Fruit fly (Drosophila melanogaster) whole organism, prepupa: ENCODE results near the gene Grip71.

Experiments
- Blimp-1 ChIP-seq: fragments of 200-800 bp; sonication (Bioruptor generic); optimal IDR thresholded peaks from 3 replicates; lab custom pipeline; 2017; ENCODE audit warnings: missing biosample characterization, missing genetic modification characterization, mild to moderate bottlenecking, moderate library complexity, missing genetic modification reagents
- CG10631 ChIP-seq: fragments of 200-800 bp; sonication (Bioruptor generic); optimal IDR thresholded peaks from 2 replicates; lab custom pipeline; 2016; ENCODE audit warnings: missing biosample characterization, missing genetic modification characterization
- CG11294 ChIP-seq: fragments of 200-800 bp; sonication (Bioruptor generic); IDR thresholded peaks from 2 replicates; pipeline ENCODE4 v1.3.6; 2022; ENCODE audit warnings: missing biosample characterization, missing genetic modification characterization
- CG11902 ChIP-seq: fragments of 200-800 bp; sonication (Bioruptor generic); optimal IDR thresholded peaks from 3 replicates; lab custom pipeline; 2016; ENCODE audit warnings: missing biosample characterization, missing genetic modification characterization
- CG1621 ChIP-seq: fragments of 200-800 bp; sonication (Bioruptor generic); optimal IDR thresholded peaks from 3 replicates; lab custom pipeline; 2018; ENCODE audit warnings: missing biosample characterization, mild to moderate bottlenecking, missing genetic modification characterization
- CG16779 ChIP-seq: fragments of 200-800 bp; sonication (Bioruptor generic); optimal IDR thresholded peaks from 3 replicates; lab custom pipeline; 2017; ENCODE audit warnings: missing biosample characterization, mild to moderate bottlenecking, missing genetic modification characterization
- CG3032 ChIP-seq: fragments of 200-800 bp; optimal IDR thresholded peaks from 2 replicates; lab custom pipeline; 2019; ENCODE audit warnings: missing biosample characterization, mild to moderate bottlenecking, missing genetic modification characterization, moderate library complexity
- CG31627 ChIP-seq: fragments of 200-800 bp; sonication (Bioruptor generic); optimal IDR thresholded peaks from 3 replicates; lab custom pipeline; 2016; ENCODE audit warnings: missing biosample characterization, missing genetic modification characterization
- CG32006 ChIP-seq: fragments of 200-800 bp; sonication (Bioruptor generic); optimal IDR thresholded peaks from 3 replicates; lab custom pipeline; 2017; ENCODE audit warnings: missing biosample characterization, mild to moderate bottlenecking, missing genetic modification characterization
- CG34406 ChIP-seq: fragments of 200-800 bp; sonication (Bioruptor generic); optimal IDR thresholded peaks from 3 replicates; lab custom pipeline; 2016; ENCODE audit warnings: missing biosample characterization, missing genetic modification characterization
- CG3919 ChIP-seq: fragments of 200-800 bp; sonication (Bioruptor generic); optimal IDR thresholded peaks from 3 replicates; lab custom pipeline; 2016; ENCODE audit warnings: missing biosample characterization, missing genetic modification characterization
- CG4318 ChIP-seq: fragments of 200-800 bp; sonication (Bioruptor generic); optimal IDR thresholded peaks from 3 replicates; lab custom pipeline; 2017; ENCODE audit warnings: missing biosample characterization, mild to moderate bottlenecking, missing genetic modification characterization
- CG6163 ChIP-seq: fragments of 200-800 bp; sonication (Bioruptor generic); IDR thresholded peaks from 3 replicates; pipeline ENCODE4 v1.3.6; 2022; ENCODE audit warnings: missing biosample characterization, missing genetic modification characterization
- CG6276 ChIP-seq: fragments of 200-800 bp; sonication (Bioruptor generic); optimal IDR thresholded peaks from 2 replicates; lab custom pipeline; 2017; ENCODE audit warnings: missing biosample characterization, mild to moderate bottlenecking, missing genetic modification characterization
- CG6792 ChIP-seq: fragments of 200-800 bp; sonication (Bioruptor generic); optimal IDR thresholded peaks from 3 replicates; lab custom pipeline; 2016; ENCODE audit warnings: missing biosample characterization, missing genetic modification characterization
- CG6854 ChIP-seq: fragments of 200-800 bp; sonication (Bioruptor generic); optimal IDR thresholded peaks from 2 replicates; lab custom pipeline; 2017; ENCODE audit warnings: missing biosample characterization, mild to moderate bottlenecking, missing genetic modification characterization
- CG7368 ChIP-seq: fragments of 200-800 bp; sonication (Bioruptor generic); optimal IDR thresholded peaks from 3 replicates; lab custom pipeline; 2016; ENCODE audit warnings: missing biosample characterization, missing genetic modification characterization
- CG8119 ChIP-seq: fragments of 200-800 bp; sonication (Bioruptor generic); IDR thresholded peaks from 3 replicates; pipeline ENCODE4 v1.3.6; 2022; ENCODE audit warnings: missing biosample characterization, missing genetic modification characterization
- CG8319 ChIP-seq: fragments of 200-800 bp; sonication (Bioruptor generic); optimal IDR thresholded peaks from 3 replicates; lab custom pipeline; 2016; ENCODE audit warnings: missing biosample characterization, missing genetic modification characterization
- Eip75B ChIP-seq: fragments of 200-800 bp; sonication (Bioruptor generic); optimal IDR thresholded peaks from 3 replicates; lab custom pipeline; 2016; ENCODE audit warnings: missing biosample characterization, missing genetic modification characterization
- Eip93F ChIP-seq: fragments of 200-800 bp; sonication (Bioruptor generic); optimal IDR thresholded peaks from 2 replicates; lab custom pipeline; 2016; ENCODE audit warnings: missing biosample characterization, mild to moderate bottlenecking, missing genetic modification characterization
- Ets21C ChIP-seq: fragments of 200-800 bp; sonication (Bioruptor generic); optimal IDR thresholded peaks from 3 replicates; lab custom pipeline; 2016; ENCODE audit warnings: missing biosample characterization, missing genetic modification characterization
- Ets96B ChIP-seq: fragments of 200-800 bp; optimal IDR thresholded peaks from 2 replicates; lab custom pipeline; 2019; ENCODE audit warnings: missing biosample characterization, mild to moderate bottlenecking, missing genetic modification characterization, moderate library complexity
- Hr38 ChIP-seq: sonication (Bioruptor generic); optimal IDR thresholded peaks from 2 replicates; lab custom pipeline; 2016; ENCODE audit warnings: missing biosample characterization, missing genetic modification characterization
- Hr39 ChIP-seq: fragments of 200-800 bp; sonication (Bioruptor generic); optimal IDR thresholded peaks from 2 replicates; lab custom pipeline; 2016; ENCODE audit warnings: missing biosample characterization, missing genetic modification characterization
- Hr4 ChIP-seq: fragments of 200-800 bp; sonication (Bioruptor generic); optimal IDR thresholded peaks from 3 replicates; lab custom pipeline; 2016; ENCODE audit warnings: missing biosample characterization, missing genetic modification characterization
- Lpt ChIP-seq: fragments of 200-800 bp; sonication (Bioruptor generic); optimal IDR thresholded peaks from 3 replicates; lab custom pipeline; 2016; ENCODE audit warnings: missing biosample characterization, missing genetic modification characterization
- Met ChIP-seq: fragments of 200-800 bp; sonication (Bioruptor generic); optimal IDR thresholded peaks from 3 replicates; lab custom pipeline; 2016; ENCODE audit warnings: missing biosample characterization, missing genetic modification characterization
- OdsH ChIP-seq: fragments of 200-800 bp; sonication (Bioruptor generic); optimal IDR thresholded peaks from 3 replicates; lab custom pipeline; 2016; ENCODE audit warnings: missing biosample characterization, missing genetic modification characterization
- Smox ChIP-seq: fragments of 200-800 bp; sonication (Bioruptor generic); optimal IDR thresholded peaks from 3 replicates; lab custom pipeline; 2016; ENCODE audit warnings: missing biosample characterization, missing genetic modification characterization
- Sox14 ChIP-seq: fragments of 200-800 bp; sonication (Bioruptor generic); optimal IDR thresholded peaks from 3 replicates; lab custom pipeline; 2016; ENCODE audit warnings: missing biosample characterization, missing genetic modification characterization
- Sox15 ChIP-seq: fragments of 200-800 bp; sonication (Bioruptor generic); optimal IDR thresholded peaks from 3 replicates; lab custom pipeline; 2016; ENCODE audit warnings: missing biosample characterization, missing genetic modification characterization
- achi ChIP-seq: fragments of 200-800 bp; sonication (Bioruptor generic); optimal IDR thresholded peaks from 3 replicates; lab custom pipeline; 2016; ENCODE audit warnings: missing biosample characterization, missing genetic modification characterization
- acj6 ChIP-seq: fragments of 200-800 bp; sonication (Bioruptor generic); optimal IDR thresholded peaks from 3 replicates; lab custom pipeline; 2016; ENCODE audit warnings: missing biosample characterization, missing genetic modification characterization
- cyc ChIP-seq: fragments of 200-800 bp; sonication (Bioruptor generic); optimal IDR thresholded peaks from 3 replicates; lab custom pipeline; 2016; ENCODE audit warnings: missing biosample characterization, missing genetic modification characterization
- dac ChIP-seq: fragments of 200-800 bp; sonication (Bioruptor generic); optimal IDR thresholded peaks from 2 replicates; lab custom pipeline; 2017; ENCODE audit warnings: missing biosample characterization, mild to moderate bottlenecking, missing genetic modification characterization
- eg ChIP-seq: fragments of 200-800 bp; sonication (Bioruptor generic); IDR thresholded peaks from 3 replicates; pipeline ENCODE4 v1.3.6; 2022; ENCODE audit warnings: missing biosample characterization, missing genetic modification characterization
- esn ChIP-seq: fragments of 200-800 bp; sonication (Bioruptor generic); optimal IDR thresholded peaks from 2 replicates; lab custom pipeline; 2016; ENCODE audit warnings: missing biosample characterization, mild to moderate bottlenecking, missing genetic modification characterization, moderate library complexity
- fd59A ChIP-seq: fragments of 200-800 bp; sonication (Bioruptor generic); optimal IDR thresholded peaks from 2 replicates; lab custom pipeline; 2017; ENCODE audit warnings: missing biosample characterization, mild to moderate bottlenecking, missing genetic modification characterization, missing genetic modification reagents
- fd85E ChIP-seq: fragments of 200-800 bp; sonication (Bioruptor generic); optimal IDR thresholded peaks from 3 replicates; lab custom pipeline; 2016; ENCODE audit warnings: missing biosample characterization, missing genetic modification characterization
- fkh ChIP-seq: fragments of 200-800 bp; sonication (Bioruptor generic); optimal IDR thresholded peaks from 3 replicates; lab custom pipeline; 2017; ENCODE audit warnings: missing biosample characterization, mild to moderate bottlenecking, missing genetic modification characterization, moderate library complexity
- lz ChIP-seq: fragments of 200-800 bp; sonication (Bioruptor generic); optimal IDR thresholded peaks from 3 replicates; lab custom pipeline; 2016; ENCODE audit warnings: missing biosample characterization, missing genetic modification characterization
- net ChIP-seq: fragments of 200-800 bp; sonication (Bioruptor generic); optimal IDR thresholded peaks from 3 replicates; lab custom pipeline; 2016; ENCODE audit warnings: missing biosample characterization, missing genetic modification characterization
- pdm3 ChIP-seq: fragments of 200-800 bp; sonication (Bioruptor generic); optimal IDR thresholded peaks from 3 replicates; lab custom pipeline; 2016; ENCODE audit warnings: missing biosample characterization, missing genetic modification characterization
- salr ChIP-seq, 2 experiments: fragments of 200-800 bp; sonication (Bioruptor generic); optimal IDR thresholded peaks; 3 replicates each; lab custom pipeline; 2016 to 2018; ENCODE audit warnings: missing biosample characterization in 2 of 2, missing genetic modification characterization in 2 of 2, mild to moderate bottlenecking in 1 of 2
- spab ChIP-seq: fragments of 200-800 bp; sonication (Bioruptor generic); optimal IDR thresholded peaks from 2 replicates; lab custom pipeline; 2017; ENCODE audit warnings: missing biosample characterization, mild to moderate bottlenecking, missing genetic modification characterization, missing genetic modification reagents
- ss ChIP-seq, 2 experiments: fragments of 200-800 bp; sonication (Bioruptor generic); optimal IDR thresholded peaks; 2 replicates in 1 of 2; 3 replicates in 1 of 2; lab custom pipeline; 2017 to 2018; ENCODE audit warnings: mild to moderate bottlenecking in 2 of 2, missing biosample characterization in 2 of 2, missing genetic modification characterization in 2 of 2, moderate library complexity in 1 of 2
- topi ChIP-seq: fragments of 200-800 bp; sonication (Bioruptor generic); optimal IDR thresholded peaks from 3 replicates; lab custom pipeline; 2016; ENCODE audit warnings: missing biosample characterization, missing genetic modification characterization

Gene Grip71

dm6 chr2L:18708239-18708891 lies at the start of gene Grip71, which contains the start of gene Faf2 (continued):
- peak; percentile 90 for TF ChIP-seq OdsH
- peak; percentile 79 for TF ChIP-seq topi (GFP tag; lab: Kevin White, UChicago)
- TF ChIP-seq CG11294 (GFP tag; lab: Robert Waterston, UW): peak; percentile 90
- TF ChIP-seq CG3032 (tag; lab: Kevin White, UChicago): peak; percentile 90
- peak; percentile 87 for TF ChIP-seq cyc
- TF ChIP-seq CG6792 (GFP tag; lab: Kevin White, UChicago): peak; percentile 62
- TF ChIP-seq Hr39: peak; percentile 91
- peak; percentile 48 for TF ChIP-seq spab (GFP tag; lab: Kevin White, UChicago)
- TF ChIP-seq CG7368 (GFP tag; lab: Kevin White, UChicago): peak; percentile 28

- no peak for TF ChIP-seq Eip75B
- TF ChIP-seq spab (GFP tag; lab: Kevin White, UChicago): no peak
- TF ChIP-seq fd85E: no peak
- no peak for TF ChIP-seq Ets21C
- TF ChIP-seq CG11902 (GFP tag; lab: Kevin White, UChicago): no peak
- no peak for TF ChIP-seq CG6854
- TF ChIP-seq Hr39: no peak
- no peak for TF ChIP-seq CG3032 (tag; lab: Kevin White, UChicago)
- peak; percentile 56 for TF ChIP-seq Hr4 (GFP tag; lab: Kevin White, UChicago)
- no peak for TF ChIP-seq dac (GFP tag; lab: Kevin White, UChicago)
- TF ChIP-seq CG8119 (GFP tag; lab: Robert Waterston, UW): 0 out of 3 replicates have a peak, but pooled peaks have one; percentile 20
- TF ChIP-seq Eip93F: no peak
- no peak for TF ChIP-seq Blimp-1 (GFP tag; lab: Kevin White, UChicago)
- TF ChIP-seq CG8319: no peak
- peak; percentile 15 for TF ChIP-seq CG4318 (GFP tag; lab: Kevin White, UChicago)
- peak; percentile 44 for TF ChIP-seq CG32006 (GFP tag; lab: Kevin White, UChicago)
- TF ChIP-seq fkh: no peak
- no peak for TF ChIP-seq CG7368 (GFP tag; lab: Kevin White, UChicago)
- TF ChIP-seq CG16779 (tag; lab: Kevin White, UChicago): no peak
- peak; percentile 57 for TF ChIP-seq eg (GFP tag; lab: Robert Waterston, UW)
- TF ChIP-seq pdm3 (GFP tag; lab: Kevin White, UChicago): peak; percentile 22
- peak; percentile 14 for TF ChIP-seq topi (GFP tag; lab: Kevin White, UChicago)
- no peak for TF ChIP-seq achi (GFP tag; lab: Kevin White, UChicago)
- TF ChIP-seq esn (GFP tag; lab: Kevin White, UChicago): peak; percentile 39
- no peak for TF ChIP-seq ss (GFP tag; optimal IDR thresholded peaks at IDR 0.05; lab: Kevin White, UChicago)
- TF ChIP-seq acj6 (GFP tag; lab: Kevin White, UChicago): peak; percentile 7
- no peak for TF ChIP-seq CG1621 (tag; lab: Kevin White, UChicago)
- no peak for TF ChIP-seq Ets96B (tag; lab: Kevin White, UChicago)
- TF ChIP-seq Sox15 (GFP tag; lab: Kevin White, UChicago): no peak
- TF ChIP-seq lz: peak; percentile 21
- TF ChIP-seq cyc: no peak
- no peak for TF ChIP-seq Hr38
- TF ChIP-seq Lpt (GFP tag; lab: Kevin White, UChicago): peak; percentile 25
- TF ChIP-seq net (GFP tag; lab: Kevin White, UChicago): peak; percentile 24
- TF ChIP-seq CG6792 (GFP tag; lab: Kevin White, UChicago): no peak
- peak; percentile 32 for TF ChIP-seq Met (GFP tag; lab: Kevin White, UChicago)
- no peak for TF ChIP-seq fd59A (GFP tag; lab: Kevin White, UChicago)
- TF ChIP-seq CG6276 (GFP tag; lab: Kevin White, UChicago): peak; percentile 22
- no peak for TF ChIP-seq CG34406 (GFP tag; lab: Kevin White, UChicago)
- peak; percentile 14 for TF ChIP-seq Smox (GFP tag; lab: Kevin White, UChicago)
- peak; percentile 34 for TF ChIP-seq CG31627 (GFP tag; lab: Kevin White, UChicago)
- peak; percentile 19 for TF ChIP-seq Sox14
- peak in 1 of 2 experiments; percentile 19 for TF ChIP-seq salr (GFP tag; optimal IDR thresholded peaks at IDR 0.05; lab: Kevin White, UChicago)
- TF ChIP-seq CG10631 (GFP tag; lab: Kevin White, UChicago): peak; percentile 26
- TF ChIP-seq CG11294 (GFP tag; lab: Robert Waterston, UW): no peak
- peak; percentile 52; the same call in 2 of the 3 replicates for TF ChIP-seq CG6163 (GFP tag; lab: Robert Waterston, UW)
- TF ChIP-seq CG3919: peak; percentile 18
These were observed 45.3 kb upstream of the Grip71 start for dm6 chr2L:18663395-18663794.
